Worm (Caenorhabditis elegans): Measurements from ENCODE around the gene F18C5.9.
A peak's percentile ranks its signal among the peaks of the same experiment; 100 is the strongest.

Gene F18C5.9

ce11 chrII:6589408-6589807, 22.5 kb downstream of the F18C5.9 start, which contains the start of gene vps-32.1:
vps-32.1 (plus strand) TSS chrII:6589708.
- TF ChIP-seq klf-2 (GFP tag; conservative IDR thresholded peaks at IDR 0.05), result no peak
- no peak for TF ChIP-seq med-1 (GFP tag; optimal IDR thresholded peaks at IDR 0.05; ENCODE audit: insufficient read depth)
- TF ChIP-seq tab-1 (GFP tag; IDR thresholded peaks at IDR 0.05), result no peak
- TF ChIP-seq ztf-23 (GFP tag; IDR thresholded peaks at IDR 0.05), result no peak
- TF ChIP-seq T22C8.4 (GFP tag; IDR thresholded peaks at IDR 0.05), result no peak
- TF ChIP-seq cog-1 (tag; optimal IDR thresholded peaks at IDR 0.05), result no peak
- no peak for TF ChIP-seq flt-1 (GFP tag; IDR thresholded peaks at IDR 0.05)
- TF ChIP-seq ztf-29 (GFP tag; IDR thresholded peaks at IDR 0.05), result no peak
- TF ChIP-seq ref-1 (GFP tag; conservative IDR thresholded peaks at IDR 0.05), result no peak

- TF ChIP-seq tab-1 (GFP tag; IDR thresholded peaks at IDR 0.05) (no peak), med-1 (GFP tag; optimal IDR thresholded peaks at IDR 0.05; ENCODE audit: insufficient read depth) (no peak), flt-1 (GFP tag; IDR thresholded peaks at IDR 0.05) (no peak), T22C8.4 (GFP tag; IDR thresholded peaks at IDR 0.05) (no peak), cog-1 (tag; optimal IDR thresholded peaks at IDR 0.05) (no peak)
Measured at ce11 chrII:6591000-6591399, 24.1 kb downstream of the F18C5.9 start.

ce11 chrII:6592251-6592650, 25.3 kb downstream of the F18C5.9 start, which contains the start of gene C56C10.9:
C56C10.9 (minus strand) TSS chrII:6592351.
- TF ChIP-seq tab-1 (GFP tag; IDR thresholded peaks at IDR 0.05), result no peak
- TF ChIP-seq ztf-29 (GFP tag; IDR thresholded peaks at IDR 0.05), result no peak
- TF ChIP-seq ztf-23 (GFP tag; IDR thresholded peaks at IDR 0.05), result no peak
- no peak for TF ChIP-seq cog-1 (tag; optimal IDR thresholded peaks at IDR 0.05)
- no peak for TF ChIP-seq klf-2 (GFP tag; conservative IDR thresholded peaks at IDR 0.05)

- TF ChIP-seq ztf-23 (GFP tag; IDR thresholded peaks at IDR 0.05), result no peak
- no peak for TF ChIP-seq cog-1 (tag; optimal IDR thresholded peaks at IDR 0.05)
- TF ChIP-seq klf-2 (GFP tag; conservative IDR thresholded peaks at IDR 0.05), result no peak
- no peak for TF ChIP-seq ref-1 (GFP tag; conservative IDR thresholded peaks at IDR 0.05)
- no peak for TF ChIP-seq flt-1 (GFP tag; IDR thresholded peaks at IDR 0.05)
- no peak for TF ChIP-seq ztf-29 (GFP tag; IDR thresholded peaks at IDR 0.05)
- TF ChIP-seq tab-1 (GFP tag; IDR thresholded peaks at IDR 0.05), result no peak
- no peak for TF ChIP-seq T22C8.4 (GFP tag; IDR thresholded peaks at IDR 0.05)
- no peak for TF ChIP-seq med-1 (GFP tag; optimal IDR thresholded peaks at IDR 0.05; ENCODE audit: insufficient read depth)
Measured at ce11 chrII:6594151-6594550, 27.2 kb downstream of the F18C5.9 start, which contains the start of gene aipr-1. aipr-1 (minus strand) TSS chrII:6594251.

ce11 chrII:6597507-6597906, 30.6 kb downstream of the F18C5.9 start:
- TF ChIP-seq ztf-23 (GFP tag; IDR thresholded peaks at IDR 0.05) (no peak), T22C8.4 (GFP tag; IDR thresholded peaks at IDR 0.05) (no peak), cog-1 (tag; optimal IDR thresholded peaks at IDR 0.05) (no peak), ztf-29 (GFP tag; IDR thresholded peaks at IDR 0.05) (no peak), tab-1 (GFP tag; IDR thresholded peaks at IDR 0.05) (no peak), klf-2 (GFP tag; conservative IDR thresholded peaks at IDR 0.05) (no peak), ref-1 (GFP tag; conservative IDR thresholded peaks at IDR 0.05) (no peak)

- TF ChIP-seq tab-1 (GFP tag; IDR thresholded peaks at IDR 0.05) (no peak), ztf-23 (GFP tag; IDR thresholded peaks at IDR 0.05) (peak; percentile 43; the same call in 1 of the 2 replicates), flt-1 (GFP tag; IDR thresholded peaks at IDR 0.05) (no peak), ztf-29 (GFP tag; IDR thresholded peaks at IDR 0.05) (no peak)
Measured at ce11 chrII:6598050-6598449, 31.1 kb downstream of the F18C5.9 start, which contains the start of gene dnj-8. dnj-8 (minus strand) TSS chrII:6598080.

- no peak for TF ChIP-seq flt-1 (GFP tag; IDR thresholded peaks at IDR 0.05)
- no peak for TF ChIP-seq med-1 (GFP tag; optimal IDR thresholded peaks at IDR 0.05; ENCODE audit: insufficient read depth)
- TF ChIP-seq ztf-23 (GFP tag; IDR thresholded peaks at IDR 0.05), result peak; percentile 75
- TF ChIP-seq cog-1 (tag; optimal IDR thresholded peaks at IDR 0.05), result no peak
Measured at ce11 chrII:6600973-6601372, 34.0 kb downstream of the F18C5.9 start, which contains the start of gene vps-33.2. vps-33.2 (plus strand) TSS chrII:6601216.

- no peak for TF ChIP-seq tab-1 (GFP tag; IDR thresholded peaks at IDR 0.05)
- TF ChIP-seq cog-1 (tag; optimal IDR thresholded peaks at IDR 0.05), result no peak
- no peak for TF ChIP-seq flt-1 (GFP tag; IDR thresholded peaks at IDR 0.05)
Measured at ce11 chrII:6608626-6609025, 41.7 kb downstream of the F18C5.9 start.

- TF ChIP-seq med-1 (GFP tag; optimal IDR thresholded peaks at IDR 0.05; ENCODE audit: insufficient read depth), result no peak
- TF ChIP-seq ztf-23 (GFP tag; IDR thresholded peaks at IDR 0.05), result no peak
- no peak for TF ChIP-seq ref-1 (GFP tag; conservative IDR thresholded peaks at IDR 0.05)
- TF ChIP-seq flt-1 (GFP tag; IDR thresholded peaks at IDR 0.05), result no peak
- no peak for TF ChIP-seq cog-1 (tag; optimal IDR thresholded peaks at IDR 0.05)
- TF ChIP-seq T22C8.4 (GFP tag; IDR thresholded peaks at IDR 0.05), result peak; percentile 51; the same call in 1 of the 2 replicates
- no peak for TF ChIP-seq tab-1 (GFP tag; IDR thresholded peaks at IDR 0.05)
Measured at ce11 chrII:6609315-6609842, 42.4 kb downstream of the F18C5.9 start, which contains the start of gene epg-5. epg-5 (minus strand) TSS chrII:6609365.

- TF ChIP-seq flt-1 (GFP tag; IDR thresholded peaks at IDR 0.05), result no peak
- no peak for TF ChIP-seq ztf-29 (GFP tag; IDR thresholded peaks at IDR 0.05)
- TF ChIP-seq ref-1 (GFP tag; conservative IDR thresholded peaks at IDR 0.05), result no peak
- no peak for TF ChIP-seq klf-2 (GFP tag; conservative IDR thresholded peaks at IDR 0.05)
- TF ChIP-seq cog-1 (tag; optimal IDR thresholded peaks at IDR 0.05), result no peak
- TF ChIP-seq tab-1 (GFP tag; IDR thresholded peaks at IDR 0.05), result no peak
- no peak for TF ChIP-seq T22C8.4 (GFP tag; IDR thresholded peaks at IDR 0.05)
- no peak for TF ChIP-seq med-1 (GFP tag; optimal IDR thresholded peaks at IDR 0.05; ENCODE audit: insufficient read depth)
- TF ChIP-seq ztf-23 (GFP tag; IDR thresholded peaks at IDR 0.05), result no peak
Measured at ce11 chrII:6610262-6610661, 43.3 kb downstream of the F18C5.9 start.

Data from whole organism, midembryonic.